Fruit fly (Drosophila melanogaster): Measurements from ENCODE around the gene CG9117.

Gene CG9117

DNA sequence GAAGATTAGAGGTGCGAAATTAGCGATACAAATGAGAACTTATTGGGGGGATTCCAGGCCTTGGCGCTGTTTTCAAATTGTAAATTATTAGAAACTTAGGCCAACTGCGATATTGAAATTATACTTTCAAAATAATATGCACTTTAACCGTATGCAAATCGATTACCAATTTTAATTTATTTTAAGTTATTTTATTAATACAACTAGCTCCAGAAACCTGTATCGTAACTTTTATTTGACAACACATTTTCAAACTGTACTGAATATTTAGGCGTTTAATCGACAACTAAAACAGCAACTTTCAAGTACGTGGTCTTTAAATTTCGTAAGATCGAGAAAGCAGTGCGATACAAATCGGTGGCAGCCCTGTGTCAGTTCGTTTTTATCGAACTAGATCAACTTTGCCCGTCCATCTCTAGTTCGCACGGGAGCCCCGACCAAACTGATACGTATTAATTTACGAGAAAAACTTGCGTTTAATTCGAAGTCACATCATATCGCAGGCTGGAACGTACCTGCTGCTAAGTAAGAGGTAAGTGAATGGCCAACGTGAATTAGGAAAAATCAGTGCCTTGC is 33.0 kb upstream of the CG9117 start, which contains the start of the genes CG9154 and Kr-h2:
Gene CG9154 (minus strand): TSS at position 31 of the 576 bp plus-strand sequence.
Gene Kr-h2 (plus strand): TSS at position 335 of the 576 bp plus-strand sequence.
- TF ChIP-seq noc (tag; optimal IDR thresholded peaks at IDR 0.05): no peak

DNA sequence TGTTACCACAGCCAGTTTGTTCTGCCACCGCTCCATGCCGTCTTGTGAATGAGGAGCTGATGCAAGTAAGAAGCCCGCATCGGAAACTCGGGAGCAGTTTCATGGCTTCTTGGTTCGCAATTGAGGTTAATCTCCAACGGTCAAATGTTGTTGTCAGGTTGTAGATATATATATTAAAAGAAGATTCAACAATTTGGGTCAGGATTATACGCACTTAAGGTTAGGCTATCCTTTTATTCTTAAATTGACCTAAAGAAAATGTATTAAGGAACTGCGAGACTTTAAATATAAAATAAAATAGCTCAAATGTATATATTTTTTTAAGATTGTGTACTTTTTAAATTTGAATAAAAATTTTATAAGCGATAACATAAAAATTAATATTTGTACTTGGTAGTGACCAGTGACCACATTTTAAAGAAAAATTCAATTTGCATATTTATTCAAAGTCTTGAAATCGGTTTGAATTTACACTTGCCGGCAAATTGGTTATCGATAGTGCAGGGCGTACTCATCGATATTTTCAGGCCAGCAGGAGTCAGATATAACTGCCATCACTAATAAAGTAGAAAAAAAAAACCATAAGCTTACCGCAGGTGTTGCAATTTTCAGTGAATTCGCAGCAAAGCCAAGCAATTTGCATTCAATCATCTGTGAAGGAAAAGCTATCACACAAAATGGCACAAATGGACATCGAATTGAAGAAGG is 31.0 kb upstream of the CG9117 start, which contains the start of the genes CG9150 and Pfdn1:
Gene CG9150 (minus strand): TSS at position 51 of the 708 bp plus-strand sequence.
Gene Pfdn1 (plus strand): TSS at position 536 of the 708 bp plus-strand sequence.
- TF ChIP-seq noc (tag; optimal IDR thresholded peaks at IDR 0.05): no peak

DNA sequence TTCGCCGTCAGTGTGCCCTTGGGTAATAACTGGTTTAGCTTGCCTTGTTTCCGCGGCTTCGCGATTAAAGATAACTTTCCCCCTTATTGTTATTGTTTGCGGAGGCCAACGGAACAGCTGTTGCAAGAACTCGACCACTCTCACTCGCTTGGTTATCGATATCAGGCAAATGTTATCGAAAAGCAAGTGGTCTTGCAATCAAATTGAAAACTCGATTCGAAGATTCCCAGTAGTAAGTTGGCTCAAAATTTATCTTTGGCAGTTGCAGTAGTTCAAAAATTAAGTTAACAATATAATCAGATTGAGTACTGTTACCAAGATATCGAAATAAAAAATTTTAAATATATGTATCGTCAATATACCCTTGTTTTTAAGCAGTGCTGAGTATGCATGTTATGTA is 28.1 kb upstream of the CG9117 start, which contains the start of the genes Fbw5 and CG9147:
Gene Fbw5 (minus strand): TSS at position 131 of the 400 bp plus-strand sequence.
Gene CG9147 (plus strand): TSS at position 175 of the 400 bp plus-strand sequence.
- TF ChIP-seq noc (tag; optimal IDR thresholded peaks at IDR 0.05): peak; percentile 99

DNA sequence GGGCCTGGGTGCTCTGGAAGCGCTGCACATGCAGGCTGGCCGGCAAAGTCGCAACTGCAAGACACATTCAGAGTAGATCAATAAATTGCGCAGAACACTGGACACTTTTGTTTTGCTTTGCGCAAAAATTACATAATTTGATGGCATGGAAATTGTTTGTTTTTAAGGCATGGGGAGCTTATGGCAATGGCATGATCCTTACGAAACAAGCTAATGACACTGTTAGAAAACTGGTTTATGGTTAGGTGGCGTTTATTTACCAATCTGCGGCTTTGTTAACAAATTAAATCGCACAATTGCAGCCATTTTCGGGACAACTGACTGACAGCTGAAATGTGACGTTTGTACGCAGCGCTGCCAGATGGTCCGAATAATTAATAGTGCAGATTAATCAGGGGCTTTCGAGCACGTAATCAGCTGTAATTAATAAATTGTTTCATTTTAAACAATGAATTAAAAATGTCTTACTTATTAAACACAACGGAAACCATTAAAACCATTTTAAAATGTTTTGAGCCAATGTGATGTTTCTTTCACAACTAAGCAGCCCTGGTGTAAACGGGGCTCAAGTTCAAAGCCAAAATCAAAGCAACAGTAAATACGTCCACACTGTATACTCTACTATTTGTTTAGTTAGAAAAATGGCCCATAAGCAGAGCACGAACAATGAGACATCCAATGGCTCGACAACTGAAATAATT is 24.8 kb upstream of the CG9117 start, which contains the start of the genes ND-51 and CG13994:
Gene ND-51 (minus strand): TSS at position 376 of the 701 bp plus-strand sequence.
Gene CG13994 (plus strand): TSS at position 608 of the 701 bp plus-strand sequence.
- TF ChIP-seq noc (tag; optimal IDR thresholded peaks at IDR 0.05): no peak

DNA sequence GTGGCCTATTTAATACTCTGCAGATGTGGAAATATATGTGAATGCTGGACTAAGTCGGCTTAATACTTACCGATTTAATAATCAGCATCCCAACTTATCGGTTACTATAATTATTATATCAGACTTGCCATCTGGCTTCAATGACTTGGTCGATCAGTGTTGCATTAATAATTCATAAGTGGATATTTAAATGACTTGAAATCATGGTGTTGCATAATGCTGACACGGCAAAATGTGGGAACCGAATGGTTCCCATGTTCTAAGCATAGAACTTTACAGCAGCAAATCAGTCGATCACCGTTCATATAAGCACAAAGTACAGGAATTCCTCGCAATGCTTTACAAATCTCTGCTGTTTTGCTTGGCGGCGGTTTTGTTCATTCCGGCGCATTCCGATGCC is 22.5 kb upstream of the CG9117 start, which contains the start of gene CG34180:
Gene CG34180 (plus strand): TSS at position 301 of the 400 bp plus-strand sequence.
- TF ChIP-seq noc (tag; optimal IDR thresholded peaks at IDR 0.05): no peak

DNA sequence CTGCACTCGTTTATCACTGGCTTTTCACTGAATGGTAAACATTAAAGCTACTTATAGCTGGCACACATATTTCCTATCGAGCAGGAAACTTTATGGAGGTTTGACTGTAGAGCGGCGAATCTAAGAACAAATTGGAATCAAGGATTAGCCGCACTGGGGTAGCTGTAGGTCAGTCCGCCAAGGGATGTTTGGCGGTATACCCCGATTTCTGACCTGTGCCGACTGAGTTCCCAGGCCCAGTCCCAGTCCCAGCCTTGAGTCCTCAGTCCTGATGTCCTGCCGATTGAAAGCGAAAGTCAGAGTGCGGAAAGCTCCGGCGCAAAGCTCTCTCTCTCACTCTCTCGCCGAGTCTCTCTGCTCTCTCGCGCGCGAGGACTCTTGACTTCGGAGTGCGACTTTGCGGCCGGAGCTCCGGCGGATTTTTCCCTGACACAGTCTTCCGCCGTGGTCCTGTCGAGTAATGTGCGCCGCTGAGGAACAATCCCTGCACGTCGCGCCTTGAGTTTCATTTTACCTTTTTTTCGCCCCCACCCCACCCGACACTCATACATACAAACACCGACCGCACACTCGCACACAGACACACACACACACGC is 16.3 kb upstream of the CG9117 start, which contains the start of gene CG13995:
Gene CG13995 (plus strand): TSS at position 429 of the 596 bp plus-strand sequence.
- no peak for TF ChIP-seq noc (tag; optimal IDR thresholded peaks at IDR 0.05)

DNA sequence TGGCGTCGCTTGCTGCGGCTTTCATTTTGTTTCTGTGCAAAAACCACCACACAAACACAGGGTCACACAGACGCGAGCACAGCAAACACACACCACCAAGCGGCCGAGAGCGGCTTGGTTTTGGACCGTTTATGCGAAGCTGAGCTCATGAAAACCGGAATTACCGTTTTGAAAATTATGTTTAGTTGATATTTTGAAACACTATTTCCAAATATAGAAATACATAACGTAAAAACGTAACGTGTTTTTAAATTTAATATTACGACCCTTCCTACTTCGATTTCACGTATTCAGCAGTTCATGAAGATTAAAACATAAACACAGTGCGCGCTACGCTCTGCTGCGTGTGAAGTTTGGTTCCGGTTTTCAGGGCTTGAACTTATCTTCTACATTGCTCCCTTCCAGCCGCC is 13.5 kb upstream of the CG9117 start:
- peak; percentile 95 for TF ChIP-seq noc (tag; optimal IDR thresholded peaks at IDR 0.05)

DNA sequence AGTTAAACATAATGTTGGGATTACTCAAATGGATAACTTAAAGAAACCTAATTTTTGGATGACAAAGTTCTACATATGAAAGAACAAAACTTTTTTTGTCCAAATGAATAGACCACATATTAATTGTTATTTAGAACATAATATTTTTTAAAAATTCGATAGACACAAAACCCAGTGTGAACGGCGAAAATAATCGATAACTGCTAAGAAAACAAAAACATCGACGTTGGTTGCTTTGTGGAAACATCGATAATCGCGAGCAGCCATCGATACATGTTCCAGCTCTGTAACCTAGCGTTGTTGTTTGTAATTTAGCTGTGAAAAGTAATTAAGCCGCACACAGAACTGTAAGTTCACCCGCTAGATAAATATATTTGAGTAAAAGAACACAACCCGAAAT is 12.9 kb upstream of the CG9117 start, which contains the start of gene CG9135:
Gene CG9135 (plus strand): TSS at position 226 of the 400 bp plus-strand sequence.
- no peak for TF ChIP-seq noc (tag; optimal IDR thresholded peaks at IDR 0.05)

DNA sequence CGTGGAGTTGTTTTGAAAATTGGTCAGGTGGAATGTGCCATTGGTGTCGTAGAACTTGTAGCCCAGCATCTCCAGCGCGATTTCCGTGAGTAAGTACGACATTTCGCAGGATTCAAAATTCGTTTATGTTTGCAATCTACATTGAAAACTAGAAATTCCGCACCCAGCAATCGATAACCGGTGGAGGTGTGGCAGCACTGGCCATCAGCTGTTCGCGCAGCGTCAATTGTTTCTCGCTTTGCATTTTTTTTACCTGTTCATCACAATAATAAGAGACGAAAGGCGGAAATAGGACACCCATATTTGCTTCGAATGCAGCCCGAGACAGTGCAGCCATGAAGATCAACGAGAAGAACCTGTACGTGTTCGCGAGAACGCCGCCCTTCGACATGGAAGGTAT is 10.8 kb upstream of the CG9117 start, which contains the start of the genes CG34179 and slmo:
Gene CG34179 (minus strand): TSS at position 165 of the 400 bp plus-strand sequence.
Gene slmo (minus strand): TSS at position 165 of the 400 bp plus-strand sequence.
- no peak for TF ChIP-seq noc (tag; optimal IDR thresholded peaks at IDR 0.05)

DNA sequence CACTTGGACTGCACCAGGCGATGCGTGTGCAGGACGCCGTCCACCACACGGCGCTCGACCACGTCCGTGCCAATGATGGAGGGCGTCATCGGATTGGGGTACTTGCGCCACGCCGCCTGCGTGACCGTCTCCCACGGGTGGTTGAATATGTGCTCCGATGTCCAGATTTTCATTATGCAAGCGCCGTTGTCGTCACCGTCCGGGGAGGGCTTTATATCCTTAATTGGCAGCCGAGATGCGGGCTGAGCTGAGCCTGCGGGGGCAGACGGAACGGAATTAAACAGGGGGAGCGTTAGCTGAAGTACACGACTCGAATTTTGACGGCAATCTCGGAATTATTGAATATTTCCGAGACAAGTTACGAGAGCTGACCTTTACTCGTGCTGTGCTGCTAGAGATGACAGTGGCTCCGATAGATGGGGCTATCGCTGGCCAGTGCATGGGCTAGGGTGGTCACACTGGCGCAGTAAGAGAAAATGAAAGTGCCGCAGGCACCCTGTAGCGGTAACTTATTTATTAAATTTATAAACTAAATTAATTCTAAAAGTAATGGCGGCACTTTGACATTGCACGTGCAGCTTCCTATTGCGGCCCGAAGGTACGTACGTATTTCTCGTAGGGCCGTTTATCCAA is 9.9 kb upstream of the CG9117 start, which contains the start of gene IPIP:
Gene IPIP (plus strand): TSS at position 475 of the 633 bp plus-strand sequence.
- TF ChIP-seq noc (tag; optimal IDR thresholded peaks at IDR 0.05): no peak

DNA sequence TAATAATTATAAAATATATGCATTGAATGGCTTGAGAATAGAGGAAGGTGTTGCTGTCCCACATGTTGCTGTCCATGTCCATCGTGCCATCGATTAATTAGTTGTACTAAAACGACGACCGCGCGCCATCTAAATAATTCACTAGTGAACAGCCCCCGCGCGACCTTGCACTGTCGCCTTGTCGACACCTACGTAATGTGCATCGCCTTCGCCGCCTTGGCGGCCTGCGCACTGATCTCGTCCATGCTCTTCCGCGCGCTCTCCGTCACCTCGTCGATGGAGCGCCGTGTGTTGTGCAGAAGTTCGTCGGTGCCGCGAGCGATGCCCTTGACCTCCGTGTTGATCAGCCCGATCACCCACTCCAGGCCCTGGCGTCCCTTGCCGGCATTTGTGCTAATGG is 9.2 kb upstream of the CG9117 start:
- TF ChIP-seq noc (tag; optimal IDR thresholded peaks at IDR 0.05): no peak

DNA sequence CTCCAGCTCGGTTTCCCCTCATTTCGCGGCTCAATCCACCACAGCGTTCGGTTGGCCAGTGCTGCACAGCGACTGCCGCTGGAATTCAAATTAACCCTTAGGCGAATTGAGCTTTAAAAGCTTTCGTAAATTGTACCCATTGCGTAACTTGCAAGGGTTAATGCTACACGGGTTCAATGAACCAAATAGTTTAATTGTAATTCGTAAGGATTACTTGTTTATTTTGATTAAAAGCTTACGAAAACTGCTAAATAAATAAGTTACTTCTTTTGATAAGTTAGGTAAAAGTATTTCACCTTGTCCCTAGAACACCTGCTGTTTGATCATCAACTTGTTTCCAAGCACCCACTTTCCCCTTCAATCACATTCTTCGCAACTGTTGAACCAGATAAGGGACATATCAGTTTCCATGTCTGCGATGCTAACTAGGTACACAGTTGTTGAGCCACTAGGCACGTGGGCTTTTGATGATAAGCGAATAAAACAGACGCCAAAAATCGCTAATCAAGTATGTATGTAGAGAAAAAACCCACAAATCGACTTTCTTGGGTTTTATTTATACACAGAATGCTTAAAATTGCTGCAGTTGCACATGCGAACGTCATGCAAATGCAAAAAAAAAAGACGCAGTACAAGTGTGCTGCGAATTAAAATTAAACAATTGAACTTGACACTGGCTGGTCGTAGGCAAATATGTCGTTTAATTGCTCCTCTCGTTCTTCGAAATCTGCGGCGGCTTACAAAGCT is 8.4 kb upstream of the CG9117 start, which contains the start of gene Pfas:
Gene Pfas (minus strand): TSS at position 79 of the 747 bp plus-strand sequence.
- TF ChIP-seq noc (tag; optimal IDR thresholded peaks at IDR 0.05): peak; percentile 80

DNA sequence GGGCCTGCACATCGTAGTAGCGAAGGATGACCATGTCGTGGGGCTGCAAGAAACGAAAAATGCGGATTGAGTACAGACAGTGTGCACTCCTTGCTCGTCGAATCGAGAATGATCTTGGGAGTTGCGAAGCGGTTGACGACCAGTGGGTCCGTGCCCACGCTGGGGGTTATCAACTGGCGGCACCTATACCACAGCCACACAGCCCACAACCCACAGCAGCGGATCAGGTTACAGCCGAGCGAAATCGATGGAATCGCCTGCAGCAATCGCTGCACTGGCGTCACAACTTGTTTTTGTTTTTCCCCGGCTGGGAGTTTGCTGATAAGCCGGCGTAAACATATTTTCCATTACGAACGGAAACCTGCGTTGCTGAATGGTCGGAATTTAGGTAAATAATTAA is 7.8 kb upstream of the CG9117 start:
- TF ChIP-seq noc (tag; optimal IDR thresholded peaks at IDR 0.05): no peak

DNA sequence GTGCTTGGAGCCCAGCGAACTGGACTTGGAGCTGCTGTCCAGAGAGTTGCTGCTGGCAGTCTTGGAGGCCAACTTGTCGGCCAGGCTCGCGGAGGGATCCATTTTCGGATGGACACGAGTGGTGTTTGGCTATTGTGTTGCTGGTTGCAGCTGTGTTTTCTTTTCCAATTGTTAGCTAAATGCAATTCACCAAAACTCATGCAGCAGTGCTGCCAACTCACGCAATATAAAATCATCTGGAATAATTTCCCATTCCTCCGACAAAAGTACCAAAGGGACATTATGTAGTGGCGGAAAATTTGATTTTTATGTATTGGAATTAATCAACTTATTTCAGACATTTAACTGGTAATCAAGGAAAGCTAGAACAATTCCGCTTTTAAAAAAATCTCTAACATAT is 992 bp downstream of the CG9117 start, which contains the start of gene mtm:
Gene mtm (minus strand): TSS at position 306 of the 400 bp plus-strand sequence.
- no peak for TF ChIP-seq noc (tag; optimal IDR thresholded peaks at IDR 0.05)
